Worm (Caenorhabditis elegans): ENCODE measurements around the gene F09E5.7.

ce11 chrII:5342412-5342811 lies 9.5 kb upstream of the F09E5.7 start:
- TF ChIP-seq him-1 (tag; optimal IDR thresholded peaks at IDR 0.05) (no peak), W03F9.2 (tag; optimal IDR thresholded peaks at IDR 0.05) (no peak), dao-5 (tag; optimal IDR thresholded peaks at IDR 0.05) (no peak)
